Fruit fly (Drosophila melanogaster): ENCODE data around the gene CG11843.

Gene CG11843

dm6 chr3R:29067091-29067490, 12.9 kb downstream of the CG11843 start:
- no peak for TF ChIP-seq ttk (optimal IDR thresholded peaks at IDR 0.05)
- no peak for TF ChIP-seq h (optimal IDR thresholded peaks at IDR 0.05)
- TF ChIP-seq Myc (optimal IDR thresholded peaks at IDR 0.05): no peak
- TF ChIP-seq insv (optimal IDR thresholded peaks at IDR 0.05): no peak
- TF ChIP-seq psq (optimal IDR thresholded peaks at IDR 0.05): no peak
- no peak for TF ChIP-seq Sin3A (optimal IDR thresholded peaks at IDR 0.05)

- TF ChIP-seq Sin3A (optimal IDR thresholded peaks at IDR 0.05): no peak
- TF ChIP-seq ttk (optimal IDR thresholded peaks at IDR 0.05): no peak
- no peak for TF ChIP-seq psq (optimal IDR thresholded peaks at IDR 0.05)
- no peak for TF ChIP-seq insv (optimal IDR thresholded peaks at IDR 0.05)
- TF ChIP-seq h (optimal IDR thresholded peaks at IDR 0.05): no peak
- no peak for TF ChIP-seq Myc (optimal IDR thresholded peaks at IDR 0.05)
These were observed 14.5 kb downstream of the CG11843 start for dm6 chr3R:29068430-29069207.

dm6 chr3R:29069208-29070072, 15.3 kb downstream of the CG11843 start:
- TF ChIP-seq psq (optimal IDR thresholded peaks at IDR 0.05) (no peak), Myc (optimal IDR thresholded peaks at IDR 0.05) (no peak), insv (optimal IDR thresholded peaks at IDR 0.05) (no peak), h (optimal IDR thresholded peaks at IDR 0.05) (no peak), Sin3A (optimal IDR thresholded peaks at IDR 0.05) (no peak), ttk (optimal IDR thresholded peaks at IDR 0.05) (no peak)

dm6 chr3R:29071141-29071540, 17.0 kb downstream of the CG11843 start:
- no peak for TF ChIP-seq Sin3A (optimal IDR thresholded peaks at IDR 0.05)
- no peak for TF ChIP-seq h (optimal IDR thresholded peaks at IDR 0.05)
- no peak for TF ChIP-seq Myc (optimal IDR thresholded peaks at IDR 0.05)
- no peak for TF ChIP-seq psq (optimal IDR thresholded peaks at IDR 0.05)
- no peak for TF ChIP-seq ttk (optimal IDR thresholded peaks at IDR 0.05)
- TF ChIP-seq insv (optimal IDR thresholded peaks at IDR 0.05): no peak

- TF ChIP-seq psq (optimal IDR thresholded peaks at IDR 0.05) (no peak), Sin3A (optimal IDR thresholded peaks at IDR 0.05) (no peak), h (optimal IDR thresholded peaks at IDR 0.05) (no peak), Myc (optimal IDR thresholded peaks at IDR 0.05) (no peak), ttk (optimal IDR thresholded peaks at IDR 0.05) (no peak), insv (optimal IDR thresholded peaks at IDR 0.05) (no peak)
These were observed 18.7 kb downstream of the CG11843 start for dm6 chr3R:29072834-29073233.

- no peak for TF ChIP-seq Myc (optimal IDR thresholded peaks at IDR 0.05)
- no peak for TF ChIP-seq h (optimal IDR thresholded peaks at IDR 0.05)
- no peak for TF ChIP-seq ttk (optimal IDR thresholded peaks at IDR 0.05)
- TF ChIP-seq psq (optimal IDR thresholded peaks at IDR 0.05): no peak
- no peak for TF ChIP-seq insv (optimal IDR thresholded peaks at IDR 0.05)
- no peak for TF ChIP-seq Sin3A (optimal IDR thresholded peaks at IDR 0.05)
These were observed 20.0 kb downstream of the CG11843 start for dm6 chr3R:29074001-29074609.

- TF ChIP-seq insv (optimal IDR thresholded peaks at IDR 0.05) (no peak), psq (optimal IDR thresholded peaks at IDR 0.05) (no peak), ttk (optimal IDR thresholded peaks at IDR 0.05) (no peak), Sin3A (optimal IDR thresholded peaks at IDR 0.05) (no peak)
These were observed 21.7 kb downstream of the CG11843 start for dm6 chr3R:29075631-29076398.

- TF ChIP-seq Myc (optimal IDR thresholded peaks at IDR 0.05) (no peak), h (optimal IDR thresholded peaks at IDR 0.05) (no peak), ttk (optimal IDR thresholded peaks at IDR 0.05) (no peak), psq (optimal IDR thresholded peaks at IDR 0.05) (no peak), insv (optimal IDR thresholded peaks at IDR 0.05) (no peak), Sin3A (optimal IDR thresholded peaks at IDR 0.05) (no peak)
These were observed 22.5 kb downstream of the CG11843 start for dm6 chr3R:29076609-29077008.

- no peak for TF ChIP-seq insv (optimal IDR thresholded peaks at IDR 0.05)
- no peak for TF ChIP-seq Myc (optimal IDR thresholded peaks at IDR 0.05)
- TF ChIP-seq Sin3A (optimal IDR thresholded peaks at IDR 0.05): no peak
- TF ChIP-seq psq (optimal IDR thresholded peaks at IDR 0.05): no peak
- TF ChIP-seq ttk (optimal IDR thresholded peaks at IDR 0.05): no peak
- TF ChIP-seq h (optimal IDR thresholded peaks at IDR 0.05): no peak
These were observed 23.4 kb downstream of the CG11843 start for dm6 chr3R:29077572-29077971.

- TF ChIP-seq ttk (optimal IDR thresholded peaks at IDR 0.05) (no peak), h (optimal IDR thresholded peaks at IDR 0.05) (no peak), Sin3A (optimal IDR thresholded peaks at IDR 0.05) (no peak), psq (optimal IDR thresholded peaks at IDR 0.05) (no peak), insv (optimal IDR thresholded peaks at IDR 0.05) (no peak), Myc (optimal IDR thresholded peaks at IDR 0.05) (no peak)
These were observed 27.9 kb downstream of the CG11843 start for dm6 chr3R:29082034-29082433.

Data from Kc167 (cell line).